Fruit fly (Drosophila melanogaster) whole organism: Measurements from ENCODE around the gene Rpt6.

ENCODE experiments used
- EcR ChIP-seq, 2 experiments: fragments of >200 bp; optimal IDR thresholded peaks; 2 replicates each; lab custom pipeline; 2017; ENCODE audit warnings: missing biosample characterization in 2 of 2, missing genetic modification characterization in 2 of 2, missing genetic modification reagents in 2 of 2
- psq ChIP-seq: fragments of >200 bp; optimal IDR thresholded peaks from 2 replicates; lab custom pipeline; 2017

- no peak for TF ChIP-seq EcR (GFP tag; optimal IDR thresholded peaks at IDR 0.05; lab: Kevin White, UChicago)
- TF ChIP-seq psq (lab: Kevin White, UChicago), result no peak
These were observed 6.6 kb downstream of the Rpt6 start for dm6 chrX:21322289-21322981.
